Worm (Caenorhabditis elegans): Measurements from ENCODE around the gene cyh-1.

cyh-1 gene

DNA sequence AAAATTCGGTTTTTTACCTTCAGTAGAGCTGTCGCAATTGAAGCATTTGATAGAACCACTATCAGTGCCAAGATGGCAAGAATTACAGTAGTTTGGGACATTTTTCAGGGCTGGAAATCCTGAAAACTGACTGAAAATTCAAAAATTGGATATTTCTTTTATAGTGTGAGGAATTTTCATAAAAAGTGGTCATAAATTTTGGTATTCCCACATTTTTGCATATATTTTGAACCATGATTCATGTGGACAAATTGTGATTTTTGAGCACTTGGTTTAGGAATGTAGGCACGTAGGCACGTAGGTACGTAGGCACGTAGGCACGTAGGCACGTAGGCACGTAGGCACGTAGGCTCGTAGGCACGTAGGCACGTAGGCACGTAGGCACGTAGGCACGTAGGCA is 7.4 kb downstream of the cyh-1 start, which contains the start of gene Y49F6B.19:
Gene Y49F6B.19 (minus strand): TSS at position 101 of the 400 bp plus-strand sequence.
- TF ChIP-seq sem-2 (GFP tag; optimal IDR thresholded peaks at IDR 0.05) (no peak), zip-8 (tag; optimal IDR thresholded peaks at IDR 0.05) (no peak), mab-5 (tag; optimal IDR thresholded peaks at IDR 0.05) (no peak), flh-1 (GFP tag; optimal IDR thresholded peaks at IDR 0.05) (no peak), ztf-11 (tag; optimal IDR thresholded peaks at IDR 0.05) (no peak), ces-1 (GFP tag; optimal IDR thresholded peaks at IDR 0.05) (no peak), nhr-28 (tag; optimal IDR thresholded peaks at IDR 0.05) (no peak), M03D4.4 (tag; optimal IDR thresholded peaks at IDR 0.05) (no peak), lin-13 (tag; optimal IDR thresholded peaks at IDR 0.05) (no peak)

- TF ChIP-seq M03D4.4 (tag; optimal IDR thresholded peaks at IDR 0.05): no peak
- TF ChIP-seq elt-1 (tag; optimal IDR thresholded peaks at IDR 0.05; ENCODE audit: borderline replicate concordance, insufficient read depth): no peak
- TF ChIP-seq nhr-12 (tag; optimal IDR thresholded peaks at IDR 0.05): no peak
- TF ChIP-seq mep-1 (tag; optimal IDR thresholded peaks at IDR 0.05): no peak
- TF ChIP-seq mls-2 (tag; optimal IDR thresholded peaks at IDR 0.05): no peak
- no peak for TF ChIP-seq mab-5 (tag; optimal IDR thresholded peaks at IDR 0.05)
- TF ChIP-seq lsy-2 (tag; optimal IDR thresholded peaks at IDR 0.05): no peak
- TF ChIP-seq flh-1 (GFP tag; optimal IDR thresholded peaks at IDR 0.05): no peak
- TF ChIP-seq pha-4 (tag; optimal IDR thresholded peaks at IDR 0.05): no peak
- no peak for TF ChIP-seq nhr-76 (tag; optimal IDR thresholded peaks at IDR 0.05)
- TF ChIP-seq elt-3 (tag; optimal IDR thresholded peaks at IDR 0.05): no peak
- TF ChIP-seq drap-1 (GFP tag; optimal IDR thresholded peaks at IDR 0.05): no peak
- TF ChIP-seq ceh-83 (GFP tag; optimal IDR thresholded peaks at IDR 0.05): no peak
- no peak for TF ChIP-seq cnd-1 (tag; optimal IDR thresholded peaks at IDR 0.05)
Observed at ce11 chrII:3514631-3515030, 9.8 kb downstream of the cyh-1 start, which contains the start of gene srz-5. TSS of gene srz-5 (minus strand) at chrII:3514731.

- TF ChIP-seq elt-3 (tag; optimal IDR thresholded peaks at IDR 0.05) (no peak), pha-4 (tag; optimal IDR thresholded peaks at IDR 0.05) (no peak), M03D4.4 (tag; optimal IDR thresholded peaks at IDR 0.05) (no peak), unc-62 (GFP tag; optimal IDR thresholded peaks at IDR 0.05) (no peak), unc-120 (tag; optimal IDR thresholded peaks at IDR 0.05; ENCODE audit: poor library complexity, severe bottlenecking) (no peak), blmp-1 (tag; optimal IDR thresholded peaks at IDR 0.05) (no peak), ceh-43 (GFP tag; optimal IDR thresholded peaks at IDR 0.05) (no peak), lin-32 (GFP tag; optimal IDR thresholded peaks at IDR 0.05) (no peak), hlh-1 (tag; optimal IDR thresholded peaks at IDR 0.05) (no peak)
Observed at ce11 chrII:3515384-3516053, 10.7 kb downstream of the cyh-1 start, which contains the start of the genes Y49F6B.14 and clec-125. TSS of gene Y49F6B.14 (minus strand) at chrII:3515484. TSS of gene clec-125 (plus strand) at chrII:3516003.

DNA sequence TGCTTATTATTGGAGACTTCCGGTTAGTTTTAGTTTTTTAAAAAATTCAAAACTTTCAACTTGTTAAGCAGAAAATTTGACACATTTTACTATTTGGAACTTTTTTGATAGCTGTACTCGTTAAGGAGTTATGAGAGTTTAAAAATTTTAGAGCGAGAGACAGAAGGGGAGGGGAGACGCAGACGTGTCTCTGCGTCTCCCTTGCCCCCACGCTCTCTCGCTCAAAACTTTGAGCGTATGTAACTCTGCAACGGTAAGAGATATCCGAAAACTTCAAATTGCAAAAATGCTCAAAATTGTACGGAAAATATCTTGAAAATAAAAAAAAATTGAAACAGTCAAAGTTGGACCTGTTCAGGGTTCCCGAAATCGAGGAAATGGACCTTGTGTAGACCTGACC is 11.4 kb downstream of the cyh-1 start:
- no peak for TF ChIP-seq pha-4 (tag; optimal IDR thresholded peaks at IDR 0.05)
- TF ChIP-seq nhr-76 (tag; optimal IDR thresholded peaks at IDR 0.05): no peak
- no peak for TF ChIP-seq sptf-1 (tag; optimal IDR thresholded peaks at IDR 0.05)
- TF ChIP-seq nhr-28 (tag; optimal IDR thresholded peaks at IDR 0.05): no peak
- no peak for TF ChIP-seq mls-2 (tag; optimal IDR thresholded peaks at IDR 0.05)
- TF ChIP-seq M03D4.4 (tag; optimal IDR thresholded peaks at IDR 0.05): no peak
- no peak for TF ChIP-seq blmp-1 (tag; optimal IDR thresholded peaks at IDR 0.05)
- TF ChIP-seq unc-120 (tag; optimal IDR thresholded peaks at IDR 0.05; ENCODE audit: poor library complexity, severe bottlenecking): no peak
- TF ChIP-seq ceh-43 (GFP tag; optimal IDR thresholded peaks at IDR 0.05): no peak
- TF ChIP-seq lin-13 (tag; optimal IDR thresholded peaks at IDR 0.05): no peak

DNA sequence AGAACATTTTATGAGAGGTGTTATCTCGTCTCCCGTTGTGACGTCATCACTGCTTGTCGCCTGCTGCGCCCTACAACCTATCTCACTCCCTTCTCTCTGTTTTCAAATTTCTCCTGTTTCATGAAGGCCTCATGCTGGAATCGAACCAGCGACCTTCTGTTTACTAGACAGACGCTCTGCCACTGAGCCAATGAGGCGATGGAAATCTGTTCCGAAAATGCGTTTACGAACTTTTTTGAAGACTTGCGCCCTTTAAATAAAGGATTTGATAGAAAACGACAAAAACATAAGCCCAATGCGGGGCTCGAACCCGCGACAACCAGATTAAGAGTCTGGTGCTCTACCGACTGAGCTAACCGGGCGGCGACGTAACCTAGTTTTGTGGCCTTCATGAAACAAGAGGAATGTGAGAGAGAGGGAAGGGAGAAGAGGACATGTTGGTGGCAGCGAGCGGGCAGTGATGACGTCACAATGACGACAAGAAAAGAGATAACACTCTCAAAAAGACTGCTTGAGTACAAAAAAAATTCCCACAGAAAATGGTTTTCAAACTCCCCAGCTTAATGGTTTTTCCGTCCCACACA is 14.2 kb downstream of the cyh-1 start, which contains the start of gene clec-126:
Gene clec-126 (plus strand): TSS at position 534 of the 584 bp plus-strand sequence.
- TF ChIP-seq nhr-2 (tag; optimal IDR thresholded peaks at IDR 0.05) (no peak), nhr-237 (tag; optimal IDR thresholded peaks at IDR 0.05) (peak; percentile 22), drap-1 (GFP tag; optimal IDR thresholded peaks at IDR 0.05) (peak; percentile 84), lsy-2 (tag; optimal IDR thresholded peaks at IDR 0.05) (peak; percentile 27), unc-39 (tag; optimal IDR thresholded peaks at IDR 0.05) (peak; percentile 3), pha-4 (tag; optimal IDR thresholded peaks at IDR 0.05) (no peak), lin-32 (GFP tag; optimal IDR thresholded peaks at IDR 0.05) (peak; percentile 31), sptf-1 (tag; optimal IDR thresholded peaks at IDR 0.05) (peak; percentile 91), ceh-83 (GFP tag; optimal IDR thresholded peaks at IDR 0.05) (peak; percentile 86), tbx-8 (GFP tag; optimal IDR thresholded peaks at IDR 0.05) (peak; percentile 49), zip-8 (tag; optimal IDR thresholded peaks at IDR 0.05) (peak; percentile 67), unc-120 (tag; optimal IDR thresholded peaks at IDR 0.05; ENCODE audit: poor library complexity, severe bottlenecking) (peak; percentile 89), ham-2 (GFP tag; optimal IDR thresholded peaks at IDR 0.05) (peak; percentile 83), lin-13 (tag; optimal IDR thresholded peaks at IDR 0.05) (peak; percentile 43), cnd-1 (tag; optimal IDR thresholded peaks at IDR 0.05) (peak; percentile 86), unc-62 (GFP tag; optimal IDR thresholded peaks at IDR 0.05) (no peak), nhr-76 (tag; optimal IDR thresholded peaks at IDR 0.05) (peak; percentile 43), mab-5 (tag; optimal IDR thresholded peaks at IDR 0.05) (no peak), snpc-4 (tag; optimal IDR thresholded peaks at IDR 0.05) (no peak), ces-1 (GFP tag; optimal IDR thresholded peaks at IDR 0.05) (peak; percentile 82), nhr-12 (tag; optimal IDR thresholded peaks at IDR 0.05) (no peak), blmp-1 (tag; optimal IDR thresholded peaks at IDR 0.05) (no peak), ceh-43 (GFP tag; optimal IDR thresholded peaks at IDR 0.05) (peak; percentile 49), elt-3 (tag; optimal IDR thresholded peaks at IDR 0.05) (peak; percentile 37), mep-1 (tag; optimal IDR thresholded peaks at IDR 0.05) (peak; percentile 9), elt-1 (tag; optimal IDR thresholded peaks at IDR 0.05; ENCODE audit: borderline replicate concordance, insufficient read depth) (peak; percentile 0), mls-2 (tag; optimal IDR thresholded peaks at IDR 0.05) (peak; percentile 77), ceh-39 (tag; optimal IDR thresholded peaks at IDR 0.05) (no peak), M03D4.4 (tag; optimal IDR thresholded peaks at IDR 0.05) (peak; percentile 75), hlh-1 (tag; optimal IDR thresholded peaks at IDR 0.05) (peak; percentile 51), ztf-11 (tag; optimal IDR thresholded peaks at IDR 0.05) (peak; percentile 48), nhr-28 (tag; optimal IDR thresholded peaks at IDR 0.05) (no peak), flh-1 (GFP tag; optimal IDR thresholded peaks at IDR 0.05) (peak; percentile 38)
